Worm (Caenorhabditis elegans) whole organism, L4 larva: ENCODE results near the gene fbxa-185.

Source experiments
- jun-1 ChIP-seq: fragments of 150-350 bp; optimal IDR thresholded peaks from 2 replicates; lab custom pipeline; 2014; ENCODE audit warnings: missing biosample characterization, missing genetic modification reagents, missing genetic modification characterization
- nhr-11 ChIP-seq: fragments of 150-350 bp; optimal IDR thresholded peaks from 2 replicates; lab custom pipeline; 2014; ENCODE audit warnings: missing biosample characterization, missing genetic modification characterization
- nhr-76 ChIP-seq: fragments of 150-350 bp; optimal IDR thresholded peaks from 2 replicates; lab custom pipeline; 2014; ENCODE audit warnings: missing biosample characterization, missing genetic modification characterization

DNA sequence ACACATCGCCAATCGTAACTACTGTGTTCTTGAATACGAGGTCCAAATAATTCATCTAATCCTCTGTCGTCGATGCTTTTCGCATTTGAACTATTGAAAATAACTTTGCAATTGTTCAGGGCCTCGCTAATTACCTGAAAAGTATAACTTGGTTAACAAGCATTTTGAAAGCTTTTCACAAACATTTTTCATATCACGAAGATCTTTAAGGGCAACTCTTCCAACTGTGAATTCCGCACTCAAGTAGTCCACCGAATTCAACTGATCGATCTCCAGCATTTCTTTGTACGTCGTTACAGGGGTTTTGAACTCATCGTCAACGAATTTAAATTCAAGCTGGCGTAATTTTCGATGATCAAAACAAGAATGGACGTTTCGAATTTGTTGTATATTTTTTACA lies 35.0 kb upstream of the fbxa-185 start:
- TF ChIP-seq nhr-76 (tag; lab: Kevin White, UChicago), result no peak
- TF ChIP-seq nhr-11 (tag; lab: Kevin White, UChicago), result no peak
- no peak for TF ChIP-seq jun-1 (tag; lab: Kevin White, UChicago)
